Fruit fly (Drosophila melanogaster) whole organism, embryonic: ENCODE data around the gene CG3301.
A peak's percentile ranks its signal among the peaks of the same experiment; 100 is the strongest.

Experiments used
- ATbp ChIP-seq: fragments of 200-800 bp; sonication (Bioruptor generic); optimal IDR thresholded peaks from 2 replicates; lab custom pipeline; 2017; ENCODE audit warnings: missing biosample characterization, mild to moderate bottlenecking, missing genetic modification characterization, missing genetic modification reagents
- Asciz ChIP-seq: fragments of 200-800 bp; sonication (Bioruptor generic); optimal IDR thresholded peaks from 2 replicates; lab custom pipeline; 2017; ENCODE audit warnings: missing biosample characterization, mild to moderate bottlenecking, missing genetic modification characterization, missing genetic modification reagents
- Awh ChIP-seq: fragments of 200-800 bp; sonication (Bioruptor generic); IDR thresholded peaks from 2 replicates; pipeline ENCODE4, ENCODE4 v1.3.6; 2022; ENCODE audit warnings: missing biosample characterization, missing genetic modification characterization
- Bdp1 ChIP-seq: fragments of 200-800 bp; sonication (Bioruptor generic); optimal IDR thresholded peaks from 3 replicates; lab custom pipeline; 2016; ENCODE audit warnings: missing biosample characterization, missing genetic modification characterization
- CG12104 ChIP-seq: fragments of 200-800 bp; sonication (Bioruptor generic); optimal IDR thresholded peaks from 3 replicates; lab custom pipeline; 2016; ENCODE audit warnings: missing biosample characterization, missing genetic modification characterization
- CG12299 ChIP-seq: fragments of 200-800 bp; sonication (Bioruptor generic); optimal IDR thresholded peaks from 2 replicates; lab custom pipeline; 2018; ENCODE audit warnings: missing biosample characterization, mild to moderate bottlenecking, missing genetic modification characterization
- CG14965 ChIP-seq: fragments of 200-800 bp; sonication (Bioruptor generic); optimal IDR thresholded peaks from 2 replicates; lab custom pipeline; 2016; ENCODE audit warnings: missing biosample characterization, missing genetic modification characterization, borderline replicate concordance
- CG15011 ChIP-seq: fragments of 200-800 bp; sonication (Bioruptor generic); optimal IDR thresholded peaks from 3 replicates; lab custom pipeline; 2018; ENCODE audit warnings: missing biosample characterization, mild to moderate bottlenecking, missing genetic modification characterization
- CG1529 ChIP-seq: fragments of 200-800 bp; sonication (Bioruptor generic); optimal IDR thresholded peaks from 3 replicates; lab custom pipeline; 2018; ENCODE audit warnings: missing biosample characterization, missing genetic modification characterization
- CG15514 ChIP-seq: fragments of 200-800 bp; sonication (Bioruptor generic); optimal IDR thresholded peaks from 3 replicates; lab custom pipeline; 2017; ENCODE audit warnings: missing biosample characterization, missing genetic modification characterization, mild to moderate bottlenecking, moderate library complexity, missing genetic modification reagents
- CG1603 ChIP-seq: fragments of 200-800 bp; sonication (Bioruptor generic); optimal IDR thresholded peaks from 2 replicates; lab custom pipeline; 2019; ENCODE audit warnings: missing biosample characterization, mild to moderate bottlenecking, missing genetic modification characterization, moderate library complexity
- CG16815 ChIP-seq: fragments of 200-800 bp; sonication (Bioruptor generic); optimal IDR thresholded peaks from 3 replicates; lab custom pipeline; 2017; ENCODE audit warnings: missing biosample characterization, mild to moderate bottlenecking, missing genetic modification characterization
- CG17328 ChIP-seq: fragments of 200-800 bp; sonication (Bioruptor generic); IDR thresholded peaks from 2 replicates; pipeline ENCODE4 v1.3.6; 2022; ENCODE audit warnings: missing biosample characterization, missing genetic modification characterization
- CG17361 ChIP-seq: fragments of 200-800 bp; sonication (Bioruptor generic); IDR thresholded peaks from 3 replicates; pipeline ENCODE4 v1.3.6; 2022; ENCODE audit warnings: missing biosample characterization, missing genetic modification characterization
- CG17385 ChIP-seq: fragments of 200-800 bp; sonication (Bioruptor generic); optimal IDR thresholded peaks from 3 replicates; lab custom pipeline; 2018; ENCODE audit warnings: missing biosample characterization, mild to moderate bottlenecking, missing genetic modification characterization
- CG1832 ChIP-seq: fragments of 200-800 bp; sonication (Bioruptor generic); optimal IDR thresholded peaks from 2 replicates; lab custom pipeline; 2017; ENCODE audit warnings: missing biosample characterization, mild to moderate bottlenecking, missing genetic modification characterization, inconsistent platforms
- CG2120 ChIP-seq: fragments of 200-800 bp; sonication (Bioruptor generic); optimal IDR thresholded peaks from 3 replicates; lab custom pipeline; 2016; ENCODE audit warnings: missing biosample characterization, missing genetic modification characterization
- CG43689 ChIP-seq: fragments of 200-800 bp; sonication (Bioruptor generic); IDR thresholded peaks from 2 replicates; pipeline ENCODE4 v1.3.6; 2022; ENCODE audit warnings: missing biosample characterization, missing genetic modification characterization
- CG4707 ChIP-seq: fragments of 200-800 bp; sonication (Bioruptor generic); optimal IDR thresholded peaks from 2 replicates; lab custom pipeline; 2018; ENCODE audit warnings: missing biosample characterization, mild to moderate bottlenecking, missing genetic modification characterization, moderate library complexity
- CG4854 ChIP-seq: fragments of 200-800 bp; sonication (Bioruptor generic); optimal IDR thresholded peaks from 2 replicates; lab custom pipeline; 2016; ENCODE audit warnings: missing biosample characterization, missing genetic modification characterization, inconsistent platforms
- CG6254 ChIP-seq: fragments of 200-800 bp; sonication (Bioruptor generic); optimal IDR thresholded peaks from 3 replicates; lab custom pipeline; 2017; ENCODE audit warnings: mild to moderate bottlenecking, missing biosample characterization, missing genetic modification reagents, missing genetic modification characterization
- CG6791 ChIP-seq: fragments of 200-800 bp; sonication (Bioruptor generic); IDR thresholded peaks from 3 replicates; pipeline ENCODE4 v1.3.6; 2022; ENCODE audit warnings: missing biosample characterization, missing genetic modification characterization; ENCODE audit not compliant: partially characterized antibody
- CG7271 ChIP-seq: fragments of 200-800 bp; sonication (Bioruptor generic); optimal IDR thresholded peaks from 2 replicates; lab custom pipeline; 2018; ENCODE audit warnings: missing biosample characterization, mild to moderate bottlenecking, missing genetic modification characterization, moderate library complexity
- CG9932 ChIP-seq: fragments of 200-800 bp; sonication (Bioruptor generic); IDR thresholded peaks from 2 replicates; pipeline ENCODE4 v1.3.6; 2022; ENCODE audit warnings: missing biosample characterization, missing genetic modification characterization
- CTCF ChIP-seq: fragments of 200-800 bp; sonication (Bioruptor generic); optimal IDR thresholded peaks from 2 replicates; lab custom pipeline; 2017; ENCODE audit warnings: missing biosample characterization, mild to moderate bottlenecking, missing genetic modification characterization, moderate library complexity
- Eip74EF ChIP-seq, 2 experiments: fragments of 200-800 bp in 1 of 2; fragments of >200 bp in 1 of 2; sonication (Bioruptor generic) in 1 of 2; optimal IDR thresholded peaks; 2 replicates each; lab custom pipeline; 2017 to 2019; ENCODE audit warnings: missing biosample characterization in 2 of 2, missing genetic modification characterization in 2 of 2, mild to moderate bottlenecking in 1 of 2, moderate library complexity in 1 of 2
- Gug ChIP-seq: fragments of 200-800 bp; sonication (Bioruptor generic); IDR thresholded peaks from 4 replicates; pipeline ENCODE4 v1.3.6; 2022; ENCODE audit warnings: missing biosample characterization, missing genetic modification characterization
- H2.0 ChIP-seq: fragments of 200-800 bp; sonication (Bioruptor generic); IDR thresholded peaks from 2 replicates; pipeline ENCODE4 v1.3.6; 2022; ENCODE audit warnings: missing biosample characterization, missing genetic modification characterization
- Hey ChIP-seq: fragments of 200-800 bp; sonication (Bioruptor generic); optimal IDR thresholded peaks from 3 replicates; lab custom pipeline; 2018; ENCODE audit warnings: missing biosample characterization, mild to moderate bottlenecking, missing genetic modification characterization
- Hmr ChIP-seq: fragments of 200-800 bp; sonication (Bioruptor generic); optimal IDR thresholded peaks from 3 replicates; lab custom pipeline; 2017; ENCODE audit warnings: mild to moderate bottlenecking, missing biosample characterization, missing genetic modification reagents, missing genetic modification characterization
- Lim3 ChIP-seq: fragments of 200-800 bp; sonication (Bioruptor generic); IDR thresholded peaks from 2 replicates; pipeline ENCODE4 v1.3.6; 2022; ENCODE audit warnings: missing biosample characterization, missing genetic modification characterization
- Mad ChIP-seq: fragments of 200-800 bp; sonication (Bioruptor generic); optimal IDR thresholded peaks from 2 replicates; lab custom pipeline; 2016; ENCODE audit warnings: missing biosample characterization, missing genetic modification characterization
- NC2α ChIP-seq: fragments of 200-800 bp; sonication (Bioruptor generic); optimal IDR thresholded peaks from 2 replicates; lab custom pipeline; 2016; ENCODE audit warnings: missing biosample characterization, missing genetic modification characterization
- Rfx ChIP-seq: fragments of 200-800 bp; sonication (Bioruptor generic); IDR thresholded peaks from 2 replicates; pipeline ENCODE4 v1.3.6; 2022; ENCODE audit warnings: missing biosample characterization, missing genetic modification characterization
- Rx ChIP-seq: fragments of 200-800 bp; sonication (Bioruptor generic); IDR thresholded peaks from 2 replicates; pipeline ENCODE4 v1.3.6; 2022; ENCODE audit warnings: missing biosample characterization, missing genetic modification characterization
- Sin3A ChIP-seq: fragments of >200 bp; optimal IDR thresholded peaks from 2 replicates; lab custom pipeline; 2018
- Ssrp ChIP-seq: fragments of 200-800 bp; sonication (Bioruptor generic); optimal IDR thresholded peaks from 2 replicates; lab custom pipeline; 2018; ENCODE audit warnings: missing biosample characterization, mild to moderate bottlenecking, missing genetic modification characterization, moderate library complexity
- Stat92E ChIP-seq, 3 experiments: fragments of >200 bp in 2 of 3; fragments of 200-800 bp in 1 of 3; sonication (Bioruptor generic) in 1 of 3; optimal IDR thresholded peaks; 2 replicates each; lab custom pipeline; 2017 to 2019; ENCODE audit warnings: missing biosample characterization in 3 of 3, missing genetic modification characterization in 3 of 3, mild to moderate bottlenecking in 1 of 3, moderate library complexity in 1 of 3
- chm ChIP-seq: fragments of 200-800 bp; sonication (Bioruptor generic); IDR thresholded peaks from 2 replicates; pipeline ENCODE4 v1.3.6; 2022; ENCODE audit warnings: missing biosample characterization, missing genetic modification characterization
- knrl ChIP-seq: fragments of 200-800 bp; sonication (Bioruptor generic); IDR thresholded peaks from 3 replicates; pipeline ENCODE4 v1.3.6; 2022; ENCODE audit warnings: missing biosample characterization, missing genetic modification characterization; ENCODE audit not compliant: partially characterized antibody
- mam ChIP-seq: fragments of 200-800 bp; sonication (Bioruptor generic); optimal IDR thresholded peaks from 3 replicates; lab custom pipeline; 2016; ENCODE audit warnings: missing biosample characterization, missing genetic modification characterization
- nerfin-2 ChIP-seq: fragments of 200-800 bp; sonication (Bioruptor generic); IDR thresholded peaks from 2 replicates; pipeline ENCODE4 v1.3.6; 2022; ENCODE audit warnings: missing biosample characterization, missing genetic modification characterization; ENCODE audit not compliant: partially characterized antibody
- phol ChIP-seq: fragments of 200-800 bp; sonication (Bioruptor generic); optimal IDR thresholded peaks from 3 replicates; lab custom pipeline; 2018; ENCODE audit warnings: missing biosample characterization, mild to moderate bottlenecking, missing genetic modification characterization, moderate library complexity
- sisA ChIP-seq: fragments of 200-800 bp; sonication (Bioruptor generic); IDR thresholded peaks from 2 replicates; pipeline ENCODE4 v1.3.6; 2022; ENCODE audit warnings: missing biosample characterization, missing genetic modification characterization
- sob ChIP-seq: fragments of 200-800 bp; sonication (Bioruptor generic); IDR thresholded peaks from 2 replicates; pipeline ENCODE4 v1.3.6; 2022; ENCODE audit warnings: missing biosample characterization, missing genetic modification characterization
- tll ChIP-seq, 2 experiments: fragments of 200-800 bp in 1 of 2; fragments of >200 bp in 1 of 2; sonication (Bioruptor generic) in 1 of 2; optimal IDR thresholded peaks; 2 replicates each; lab custom pipeline; 2017 to 2019; ENCODE audit warnings: missing biosample characterization in 2 of 2, missing genetic modification characterization in 2 of 2, mild to moderate bottlenecking in 1 of 2, moderate library complexity in 1 of 2
- unpg ChIP-seq: fragments of 200-800 bp; sonication (Bioruptor generic); optimal IDR thresholded peaks from 3 replicates; lab custom pipeline; 2018; ENCODE audit warnings: missing biosample characterization, mild to moderate bottlenecking, missing genetic modification characterization, moderate library complexity
- usp ChIP-seq: fragments of >200 bp; optimal IDR thresholded peaks from 2 replicates; lab custom pipeline; 2017; ENCODE audit warnings: missing biosample characterization, missing genetic modification characterization
- zen2 ChIP-seq: fragments of 200-800 bp; sonication (Bioruptor generic); IDR thresholded peaks from 3 replicates; pipeline ENCODE4 v1.3.6; 2022; ENCODE audit warnings: missing biosample characterization, missing genetic modification characterization; ENCODE audit not compliant: partially characterized antibody
- zf30C ChIP-seq: fragments of 200-800 bp; sonication (Bioruptor generic); optimal IDR thresholded peaks from 3 replicates; lab custom pipeline; 2018; ENCODE audit warnings: missing biosample characterization, mild to moderate bottlenecking, missing genetic modification characterization

The CG3301 gene

dm6 chr3R:21296038-21296727, 20.1 kb upstream of the CG3301 start (continued):
- TF ChIP-seq knrl (GFP tag; lab: Robert Waterston, UW) (no peak), CG1832 (peak; percentile 70), CG43689 (GFP tag; lab: Robert Waterston, UW) (no peak), Bdp1 (peak; percentile 47), CG9932 (no peak), Stat92E (GFP tag; optimal IDR thresholded peaks at IDR 0.05; lab: Kevin White, UChicago) (peak in 1 of 3 experiments; percentile 81), Hmr (GFP tag; lab: Kevin White, UChicago) (peak; percentile 61), CG4707 (GFP tag; lab: Kevin White, UChicago) (peak; percentile 57), CG17361 (GFP tag; lab: Robert Waterston, UW) (no peak), usp (GFP tag; lab: Kevin White, UChicago) (no peak), Awh (no peak), CG1529 (peak; percentile 66), ATbp (GFP tag; lab: Kevin White, UChicago) (peak; percentile 56), CG17328 (GFP tag; lab: Robert Waterston, UW) (no peak), Rfx (GFP tag; lab: Robert Waterston, UW) (no peak), Gug (peak; percentile 67), Hey (no peak), Asciz (GFP tag; lab: Kevin White, UChicago) (peak; percentile 88), chm (no peak), CG14965 (no peak), NC2α (GFP tag; lab: Kevin White, UChicago) (peak; percentile 42), sob (GFP tag; lab: Robert Waterston, UW) (no peak), tll (GFP tag; optimal IDR thresholded peaks at IDR 0.05; lab: Kevin White, UChicago) (no peak), CG4854 (GFP tag; lab: Kevin White, UChicago) (peak; percentile 54), phol (peak; percentile 83), CG17385 (GFP tag; lab: Kevin White, UChicago) (peak; percentile 86), CG6254 (GFP tag; lab: Kevin White, UChicago) (peak; percentile 84), Ssrp (tag; lab: Kevin White, UChicago) (peak; percentile 74), CG7271 (tag; lab: Kevin White, UChicago) (peak; percentile 47), Sin3A (no peak), CG16815 (peak; percentile 75), Mad (peak; percentile 33), Lim3 (no peak), CG15011 (GFP tag; lab: Kevin White, UChicago) (peak; percentile 87), CG6791 (no peak), CG15514 (GFP tag; lab: Kevin White, UChicago) (peak; percentile 66), Eip74EF (GFP tag; optimal IDR thresholded peaks at IDR 0.05; lab: Kevin White, UChicago) (peak in 1 of 2 experiments; percentile 86), Rx (no peak), nerfin-2 (GFP tag; lab: Robert Waterston, UW) (no peak), zen2 (GFP tag; lab: Robert Waterston, UW) (no peak), CTCF (GFP tag; lab: Kevin White, UChicago) (no peak), unpg (GFP tag; lab: Kevin White, UChicago) (peak; percentile 75), zf30C (no peak), mam (GFP tag; lab: Kevin White, UChicago) (peak; percentile 80), CG1603 (peak; percentile 20), sisA (no peak), H2.0 (GFP tag; lab: Robert Waterston, UW) (no peak), CG2120 (GFP tag; lab: Kevin White, UChicago) (peak; percentile 93), CG12104 (peak; percentile 61), CG12299 (tag; lab: Kevin White, UChicago) (peak; percentile 34)
